Fruit fly (Drosophila melanogaster) whole organism, embryonic: ENCODE measurements around the gene in.

Source experiments
- B-H1 ChIP-seq: fragments of 200-800 bp; sonication (Bioruptor generic); IDR thresholded peaks from 3 replicates; pipeline ENCODE4 v1.3.6; 2022; ENCODE audit warnings: missing biosample characterization, missing genetic modification characterization
- BtbVII ChIP-seq: fragments of 200-800 bp; sonication (Bioruptor generic); optimal IDR thresholded peaks from 3 replicates; lab custom pipeline; 2017; ENCODE audit warnings: missing biosample characterization, mild to moderate bottlenecking, missing genetic modification characterization
- CG10274 ChIP-seq: fragments of 200-800 bp; sonication (Bioruptor generic); optimal IDR thresholded peaks from 3 replicates; lab custom pipeline; 2017; ENCODE audit warnings: missing biosample characterization, mild to moderate bottlenecking, missing genetic modification characterization
- CG10431 ChIP-seq: fragments of 200-800 bp; sonication (Bioruptor generic); optimal IDR thresholded peaks from 3 replicates; lab custom pipeline; 2018; ENCODE audit warnings: missing biosample characterization, mild to moderate bottlenecking, missing genetic modification characterization
- CG11696 ChIP-seq: fragments of 200-800 bp; sonication (Bioruptor generic); IDR thresholded peaks from 2 replicates; pipeline ENCODE4 v1.3.6; 2022; ENCODE audit warnings: missing biosample characterization, missing genetic modification characterization
- CG1233 ChIP-seq: fragments of 200-800 bp; sonication (Bioruptor generic); optimal IDR thresholded peaks from 4 replicates; lab custom pipeline; 2018; ENCODE audit warnings: missing biosample characterization, mild to moderate bottlenecking, missing genetic modification characterization
- CG13123 ChIP-seq: fragments of 200-800 bp; sonication (Bioruptor generic); optimal IDR thresholded peaks from 2 replicates; lab custom pipeline; 2016; ENCODE audit warnings: missing biosample characterization, missing genetic modification characterization
- CG13424 ChIP-seq: fragments of 200-800 bp; sonication (Bioruptor generic); optimal IDR thresholded peaks from 2 replicates; lab custom pipeline; 2019; ENCODE audit warnings: missing biosample characterization, mild to moderate bottlenecking, missing genetic modification characterization, moderate library complexity
- CG15269 ChIP-seq: fragments of 200-800 bp; sonication (Bioruptor generic); optimal IDR thresholded peaks from 2 replicates; lab custom pipeline; 2018; ENCODE audit warnings: missing biosample characterization, mild to moderate bottlenecking, missing genetic modification characterization, moderate library complexity
- CG1603 ChIP-seq: fragments of 200-800 bp; sonication (Bioruptor generic); optimal IDR thresholded peaks from 2 replicates; lab custom pipeline; 2019; ENCODE audit warnings: missing biosample characterization, mild to moderate bottlenecking, missing genetic modification characterization, moderate library complexity
- CG18262 ChIP-seq: fragments of 200-800 bp; optimal IDR thresholded peaks from 3 replicates; lab custom pipeline; 2019; ENCODE audit warnings: missing biosample characterization, mild to moderate bottlenecking, missing genetic modification characterization, moderate library complexity
- CG18599 ChIP-seq: fragments of 200-800 bp; sonication (Bioruptor generic); optimal IDR thresholded peaks from 3 replicates; lab custom pipeline; 2017; ENCODE audit warnings: missing biosample characterization, missing genetic modification characterization, mild to moderate bottlenecking, moderate library complexity, missing genetic modification reagents
- CG18619 ChIP-seq: fragments of 200-800 bp; sonication (Bioruptor generic); optimal IDR thresholded peaks from 3 replicates; lab custom pipeline; 2017; ENCODE audit warnings: missing biosample characterization, mild to moderate bottlenecking, missing genetic modification characterization
- CG2889 ChIP-seq: fragments of 200-800 bp; sonication (Bioruptor generic); IDR thresholded peaks from 3 replicates; pipeline ENCODE4 v1.3.6; 2022; ENCODE audit warnings: missing biosample characterization, missing genetic modification characterization
- CG30020 ChIP-seq: fragments of 200-800 bp; optimal IDR thresholded peaks from 2 replicates; lab custom pipeline; 2019; ENCODE audit warnings: missing biosample characterization, mild to moderate bottlenecking, missing genetic modification characterization, moderate library complexity
- CG3163 ChIP-seq: fragments of 200-800 bp; sonication (Bioruptor generic); optimal IDR thresholded peaks from 3 replicates; lab custom pipeline; 2016; ENCODE audit warnings: missing biosample characterization, missing genetic modification characterization
- CG4730 ChIP-seq: fragments of 200-800 bp; sonication (Bioruptor generic); IDR thresholded peaks from 2 replicates; pipeline ENCODE4 v1.3.6; 2022; ENCODE audit warnings: missing biosample characterization, missing genetic modification characterization
- CG4854 ChIP-seq: fragments of 200-800 bp; sonication (Bioruptor generic); optimal IDR thresholded peaks from 2 replicates; lab custom pipeline; 2016; ENCODE audit warnings: missing biosample characterization, missing genetic modification characterization, inconsistent platforms
- CG5245 ChIP-seq: fragments of 200-800 bp; sonication (Bioruptor generic); optimal IDR thresholded peaks from 3 replicates; lab custom pipeline; 2016; ENCODE audit warnings: missing biosample characterization, missing genetic modification characterization
- CG6689 ChIP-seq: fragments of 200-800 bp; sonication (Bioruptor generic); IDR thresholded peaks from 2 replicates; pipeline ENCODE4 v1.3.6; 2022; ENCODE audit warnings: missing biosample characterization, missing genetic modification characterization
- CG8089 ChIP-seq: fragments of 200-800 bp; sonication (Bioruptor generic); optimal IDR thresholded peaks from 3 replicates; lab custom pipeline; 2016; ENCODE audit warnings: missing biosample characterization, missing genetic modification characterization
- CG8944 ChIP-seq: fragments of 200-800 bp; sonication (Bioruptor generic); optimal IDR thresholded peaks from 3 replicates; lab custom pipeline; 2016; ENCODE audit warnings: missing biosample characterization, missing genetic modification characterization
- CTCF ChIP-seq: fragments of 200-800 bp; sonication (Bioruptor generic); optimal IDR thresholded peaks from 2 replicates; lab custom pipeline; 2017; ENCODE audit warnings: missing biosample characterization, mild to moderate bottlenecking, missing genetic modification characterization, moderate library complexity
- Dbx ChIP-seq: fragments of 200-800 bp; sonication (Bioruptor generic); IDR thresholded peaks from 3 replicates; pipeline ENCODE4 v1.3.6; 2022; ENCODE audit warnings: missing biosample characterization, missing genetic modification characterization
- Drgx ChIP-seq: fragments of 200-800 bp; sonication (Bioruptor generic); IDR thresholded peaks from 2 replicates; pipeline ENCODE4 v1.3.6; 2022; ENCODE audit warnings: missing biosample characterization, missing genetic modification characterization
- Gug ChIP-seq: fragments of 200-800 bp; sonication (Bioruptor generic); IDR thresholded peaks from 4 replicates; pipeline ENCODE4 v1.3.6; 2022; ENCODE audit warnings: missing biosample characterization, missing genetic modification characterization
- H15 ChIP-seq: fragments of 200-800 bp; sonication (Bioruptor generic); IDR thresholded peaks from 3 replicates; pipeline ENCODE4 v1.3.6; 2022; ENCODE audit warnings: missing biosample characterization, missing genetic modification characterization
- Hsf ChIP-seq: fragments of 200-800 bp; sonication (Bioruptor generic); optimal IDR thresholded peaks from 3 replicates; lab custom pipeline; 2016; ENCODE audit warnings: missing biosample characterization, missing genetic modification characterization
- Neu2 ChIP-seq: fragments of 200-800 bp; sonication (Bioruptor generic); optimal IDR thresholded peaks from 3 replicates; lab custom pipeline; 2016; ENCODE audit warnings: missing biosample characterization, missing genetic modification characterization, borderline replicate concordance
- Nf-YA ChIP-seq: fragments of 200-800 bp; sonication (Bioruptor generic); IDR thresholded peaks from 2 replicates; pipeline ENCODE4 v1.3.6; 2022; ENCODE audit warnings: missing biosample characterization, missing genetic modification characterization
- Optix ChIP-seq: fragments of 200-800 bp; sonication (Bioruptor generic); IDR thresholded peaks from 3 replicates; pipeline ENCODE4 v1.3.6; 2022; ENCODE audit warnings: missing biosample characterization, missing genetic modification characterization
- Ptx1 ChIP-seq: fragments of 200-800 bp; sonication (Bioruptor generic); IDR thresholded peaks from 2 replicates; pipeline ENCODE4 v1.3.6; 2022; ENCODE audit warnings: missing biosample characterization, missing genetic modification characterization
- Ravus ChIP-seq: fragments of 200-800 bp; sonication (Bioruptor generic); IDR thresholded peaks from 2 replicates; pipeline ENCODE4 v1.3.6; 2022; ENCODE audit warnings: missing biosample characterization, missing genetic modification characterization
- Sox102F ChIP-seq: fragments of 200-800 bp; sonication (Bioruptor generic); optimal IDR thresholded peaks from 2 replicates; lab custom pipeline; 2018; ENCODE audit warnings: missing biosample characterization, mild to moderate bottlenecking, missing genetic modification characterization, moderate library complexity
- Usf ChIP-seq: fragments of 200-800 bp; sonication (Bioruptor generic); optimal IDR thresholded peaks from 2 replicates; lab custom pipeline; 2017; ENCODE audit warnings: missing genotype, missing biosample characterization, missing genetic modification characterization
- ab ChIP-seq: fragments of 200-800 bp; sonication (Bioruptor generic); optimal IDR thresholded peaks from 2 replicates; lab custom pipeline; 2016; ENCODE audit warnings: missing biosample characterization, missing genetic modification characterization
- ac ChIP-seq: fragments of 200-800 bp; sonication (Bioruptor generic); optimal IDR thresholded peaks from 3 replicates; lab custom pipeline; 2017; ENCODE audit warnings: missing biosample characterization, mild to moderate bottlenecking, missing genetic modification characterization
- btn ChIP-seq: fragments of 200-800 bp; sonication (Bioruptor generic); optimal IDR thresholded peaks from 2 replicates; lab custom pipeline; 2016; ENCODE audit warnings: missing biosample characterization, missing genetic modification characterization
- crc ChIP-seq: fragments of 200-800 bp; sonication (Bioruptor generic); optimal IDR thresholded peaks from 2 replicates; lab custom pipeline; 2016; ENCODE audit warnings: missing biosample characterization, missing genetic modification characterization
- fd64A ChIP-seq: fragments of 200-800 bp; sonication (Bioruptor generic); optimal IDR thresholded peaks from 3 replicates; lab custom pipeline; 2018; ENCODE audit warnings: missing biosample characterization, mild to moderate bottlenecking, missing genetic modification characterization
- fru ChIP-seq: fragments of >200 bp; optimal IDR thresholded peaks from 2 replicates; lab custom pipeline; 2017
- ftz-f1 ChIP-seq: fragments of 200-800 bp; sonication (Bioruptor generic); optimal IDR thresholded peaks from 2 replicates; lab custom pipeline; 2016; ENCODE audit warnings: missing biosample characterization, missing genetic modification characterization
- insv ChIP-seq, 2 experiments: fragments of 200-800 bp; sonication (Bioruptor generic); optimal IDR thresholded peaks; 3 replicates each; lab custom pipeline; 2016 to 2018; ENCODE audit warnings: missing biosample characterization in 2 of 2, missing genetic modification characterization in 2 of 2
- klu ChIP-seq: fragments of 200-800 bp; sonication (Bioruptor generic); IDR thresholded peaks from 2 replicates; pipeline ENCODE4 v1.3.6; 2022; ENCODE audit warnings: missing biosample characterization, missing genetic modification characterization
- lmd ChIP-seq: fragments of 200-800 bp; sonication (Bioruptor generic); IDR thresholded peaks from 2 replicates; pipeline ENCODE4 v1.3.6; 2022; ENCODE audit warnings: missing biosample characterization, missing genetic modification characterization
- lola ChIP-seq, 3 experiments: fragments of >200 bp in 2 of 3; fragments of 200-800 bp in 1 of 3; sonication (Bioruptor generic) in 1 of 3; optimal IDR thresholded peaks; 2 replicates each; lab custom pipeline; 2017 to 2019; ENCODE audit warnings: missing biosample characterization in 3 of 3, missing genetic modification characterization in 3 of 3, mild to moderate bottlenecking in 1 of 3, moderate library complexity in 1 of 3
- pho ChIP-seq: fragments of 200-800 bp; sonication (Bioruptor generic); optimal IDR thresholded peaks from 2 replicates; lab custom pipeline; 2016; ENCODE audit warnings: missing biosample characterization, missing genetic modification characterization
- pros ChIP-seq: fragments of 200-800 bp; sonication (Bioruptor generic); optimal IDR thresholded peaks from 3 replicates; lab custom pipeline; 2019; ENCODE audit warnings: missing biosample characterization, mild to moderate bottlenecking, missing genetic modification characterization, moderate library complexity
- ranshi ChIP-seq: fragments of 200-800 bp; sonication (Bioruptor generic); IDR thresholded peaks from 2 replicates; pipeline ENCODE4 v1.3.6; 2022; ENCODE audit warnings: missing biosample characterization, missing genetic modification characterization
- so ChIP-seq: fragments of 200-800 bp; sonication (Bioruptor generic); IDR thresholded peaks from 3 replicates; pipeline ENCODE4 v1.3.6; 2022; ENCODE audit warnings: missing biosample characterization, missing genetic modification characterization
- unc-4 ChIP-seq: fragments of 200-800 bp; sonication (Bioruptor generic); IDR thresholded peaks from 2 replicates; pipeline ENCODE4 v1.3.6; 2022; ENCODE audit warnings: missing biosample characterization, missing genetic modification characterization; ENCODE audit not compliant: partially characterized antibody
- zf30C ChIP-seq: fragments of 200-800 bp; sonication (Bioruptor generic); optimal IDR thresholded peaks from 3 replicates; lab custom pipeline; 2018; ENCODE audit warnings: missing biosample characterization, mild to moderate bottlenecking, missing genetic modification characterization

The in gene

dm6 chr3L:20388983-20389382 is 22.0 kb downstream of the in start (continued):
- TF ChIP-seq Sox102F (GFP tag; lab: Kevin White, UChicago) (peak; percentile 28), CG1603 (tag; lab: Kevin White, UChicago) (peak; percentile 47), zf30C (peak; percentile 69), btn (no peak), CG4730 (GFP tag; lab: Robert Waterston, UW) (peak; percentile 41; the same call in 1 of the 2 replicates), ab (GFP tag; lab: Kevin White, UChicago) (no peak), lmd (GFP tag; lab: Robert Waterston, UW) (peak; percentile 15; the same call in 1 of the 2 replicates), CG5245 (GFP tag; lab: Kevin White, UChicago) (peak; percentile 1), CG13123 (GFP tag; lab: Kevin White, UChicago) (no peak), CG18619 (GFP tag; lab: Kevin White, UChicago) (no peak), CG8089 (GFP tag; lab: Kevin White, UChicago) (no peak), unc-4 (GFP tag; lab: Robert Waterston, UW) (no peak), Hsf (GFP tag; lab: Kevin White, UChicago) (peak; percentile 33), CTCF (GFP tag; lab: Kevin White, UChicago) (no peak), pho (GFP tag; lab: Kevin White, UChicago) (peak; percentile 28), CG3163 (GFP tag; lab: Kevin White, UChicago) (no peak), CG10274 (GFP tag; lab: Kevin White, UChicago) (no peak), so (GFP tag; lab: Robert Waterston, UW) (peak; percentile 66; the same call in 2 of the 3 replicates), Neu2 (GFP tag; lab: Kevin White, UChicago) (no peak), Ravus (GFP tag; lab: Robert Waterston, UW) (no peak), lola (GFP tag; optimal IDR thresholded peaks at IDR 0.05; lab: Kevin White, UChicago) (no peak), crc (GFP tag; lab: Kevin White, UChicago) (no peak), ranshi (GFP tag; lab: Robert Waterston, UW) (peak; percentile 48), Nf-YA (GFP tag; lab: Robert Waterston, UW) (no peak), klu (no peak), Ptx1 (GFP tag; lab: Robert Waterston, UW) (peak; percentile 57), BtbVII (GFP tag; lab: Kevin White, UChicago) (peak; percentile 37), CG4854 (no peak), CG11696 (GFP tag; lab: Robert Waterston, UW) (no peak), Usf (GFP tag; lab: Kevin White, UChicago) (no peak), Drgx (GFP tag; lab: Robert Waterston, UW) (no peak; the same call in 1 of the 2 replicates), CG2889 (GFP tag; lab: Robert Waterston, UW) (0 out of 3 replicates have a peak, but pooled peaks have one; percentile 38), ac (GFP tag; lab: Kevin White, UChicago) (no peak), CG13424 (tag; lab: Kevin White, UChicago) (peak; percentile 29), Optix (GFP tag; lab: Robert Waterston, UW) (no peak), ftz-f1 (GFP tag; lab: Kevin White, UChicago) (peak; percentile 79), H15 (GFP tag; lab: Robert Waterston, UW) (no peak), Gug (GFP tag; lab: Robert Waterston, UW) (peak; percentile 22; the same call in 1 of the 4 replicates), CG30020 (tag; lab: Kevin White, UChicago) (no peak), CG18599 (peak; percentile 61), CG8944 (GFP tag; lab: Kevin White, UChicago) (no peak), CG1233 (GFP tag; lab: Kevin White, UChicago) (no peak), CG15269 (tag; lab: Kevin White, UChicago) (peak; percentile 59), CG18262 (tag; lab: Kevin White, UChicago) (no peak), insv (GFP tag; optimal IDR thresholded peaks at IDR 0.05; lab: Kevin White, UChicago) (no peak), CG10431 (GFP tag; lab: Kevin White, UChicago) (no peak), fru (no peak), fd64A (no peak), B-H1 (GFP tag; lab: Robert Waterston, UW) (no peak), CG6689 (GFP tag; lab: Robert Waterston, UW) (peak; percentile 37; the same call in 1 of the 2 replicates), pros (GFP tag; lab: Kevin White, UChicago) (no peak), Dbx (GFP tag; lab: Robert Waterston, UW) (0 out of 3 replicates have a peak, but pooled peaks have one; percentile 18)
- TF ChIP-seq, all 482 proteins: peak for 161
